Fruit fly (Drosophila melanogaster): ENCODE data around the gene CG12170.

Gene CG12170

dm6 chr3R:5600361-5601043, 36.5 kb upstream of the CG12170 start:
- TF ChIP-seq CG4328 (GFP tag; optimal IDR thresholded peaks at IDR 0.05), result peak; percentile 2
- TF ChIP-seq Tbp (GFP tag; optimal IDR thresholded peaks at IDR 0.05), result peak; percentile 82
- peak; percentile 92 for TF ChIP-seq pfk (GFP tag; optimal IDR thresholded peaks at IDR 0.05)
- TF ChIP-seq gro (GFP tag; optimal IDR thresholded peaks at IDR 0.05), result peak; percentile 49
- TF ChIP-seq sug (tag; optimal IDR thresholded peaks at IDR 0.05), result peak; percentile 70
- TF ChIP-seq CG1792 (GFP tag; optimal IDR thresholded peaks at IDR 0.05), result no peak
- TF ChIP-seq CG3838 (GFP tag; optimal IDR thresholded peaks at IDR 0.05), result no peak
- no peak for TF ChIP-seq peb (GFP tag; IDR thresholded peaks at IDR 0.05)
- peak; percentile 65 for TF ChIP-seq D (optimal IDR thresholded peaks at IDR 0.05)
- no peak for TF ChIP-seq D (GFP tag; optimal IDR thresholded peaks at IDR 0.05)
- TF ChIP-seq CG6254 (GFP tag; optimal IDR thresholded peaks at IDR 0.05), result peak; percentile 37
- TF ChIP-seq Fer1 (GFP tag; optimal IDR thresholded peaks at IDR 0.05), result peak; percentile 42
- peak; percentile 47 for TF ChIP-seq cg (GFP tag; optimal IDR thresholded peaks at IDR 0.05)
- TF ChIP-seq Med (GFP tag), result peak; percentile 84
- no peak for TF ChIP-seq CG5180 (GFP tag; optimal IDR thresholded peaks at IDR 0.05)
- TF ChIP-seq CG42726 (GFP tag; IDR thresholded peaks at IDR 0.05; ENCODE audit: partially characterized antibody), result no peak
- peak; percentile 94 for TF ChIP-seq bigmax (GFP tag; optimal IDR thresholded peaks at IDR 0.05)
- no peak for TF ChIP-seq jigr1 (GFP tag; IDR thresholded peaks at IDR 0.05)
- TF ChIP-seq B-H2 (GFP tag; optimal IDR thresholded peaks at IDR 0.05), result peak; percentile 79
- TF ChIP-seq CG12391 (tag; optimal IDR thresholded peaks at IDR 0.05), result peak; percentile 22
- no peak for TF ChIP-seq zen2 (GFP tag; IDR thresholded peaks at IDR 0.05; ENCODE audit: partially characterized antibody)
- TF ChIP-seq pzg (GFP tag; optimal IDR thresholded peaks at IDR 0.05), result no peak
- peak; percentile 15 for TF ChIP-seq BtbVII (GFP tag; optimal IDR thresholded peaks at IDR 0.05)
- no peak for TF ChIP-seq en (GFP tag; optimal IDR thresholded peaks at IDR 0.05)
- peak in 1 of 2 experiments; percentile 33 for TF ChIP-seq Eip74EF (GFP tag; optimal IDR thresholded peaks at IDR 0.05)
- TF ChIP-seq lilli (GFP tag; optimal IDR thresholded peaks at IDR 0.05), result peak; percentile 25
- TF ChIP-seq Elba2 (GFP tag; optimal IDR thresholded peaks at IDR 0.05), result no peak
- TF ChIP-seq Trl (optimal IDR thresholded peaks at IDR 0.05), result peak in 1 of 2 experiments; percentile 85
- TF ChIP-seq Trl (GFP tag; optimal IDR thresholded peaks at IDR 0.05), result peak; percentile 6
- no peak for TF ChIP-seq CG13775 (GFP tag; optimal IDR thresholded peaks at IDR 0.05)
- peak; percentile 77 for TF ChIP-seq CG13894 (tag; optimal IDR thresholded peaks at IDR 0.05)
- TF ChIP-seq CG8290 (GFP tag; optimal IDR thresholded peaks at IDR 0.05), result no peak
- peak in 1 of 2 experiments; percentile 75 for TF ChIP-seq CG8290 (tag; optimal IDR thresholded peaks at IDR 0.05)
- TF ChIP-seq scrt (GFP tag; optimal IDR thresholded peaks at IDR 0.05), result peak; percentile 15
- TF ChIP-seq Nf-YB (GFP tag; optimal IDR thresholded peaks at IDR 0.05), result peak; percentile 1
- TF ChIP-seq eyg (GFP tag; optimal IDR thresholded peaks at IDR 0.05), result peak; percentile 14
- peak; percentile 95 for TF ChIP-seq dm (GFP tag; optimal IDR thresholded peaks at IDR 0.05)
- peak; percentile 76 for TF ChIP-seq kni (GFP tag; optimal IDR thresholded peaks at IDR 0.05)
- TF ChIP-seq CG17912 (GFP tag; optimal IDR thresholded peaks at IDR 0.05), result peak; percentile 85
- TF ChIP-seq MTF-1 (GFP tag; optimal IDR thresholded peaks at IDR 0.05; ENCODE audit: borderline replicate concordance), result peak; percentile 21
- no peak for TF ChIP-seq Ravus (GFP tag; IDR thresholded peaks at IDR 0.05)
- no peak for TF ChIP-seq Doc2 (GFP tag; IDR thresholded peaks at IDR 0.05)
- TF ChIP-seq odd (GFP tag; optimal IDR thresholded peaks at IDR 0.05), result peak; percentile 21
- no peak for TF ChIP-seq Ets97D (GFP tag; optimal IDR thresholded peaks at IDR 0.05)
- no peak for TF ChIP-seq CG32767 (GFP tag; IDR thresholded peaks at IDR 0.05)
- peak; percentile 78 for TF ChIP-seq nerfin-1 (tag; optimal IDR thresholded peaks at IDR 0.05)
- TF ChIP-seq lbe (GFP tag; optimal IDR thresholded peaks at IDR 0.05), result peak; percentile 64
- no peak for TF ChIP-seq yki (optimal IDR thresholded peaks at IDR 0.05)
- TF ChIP-seq ro (GFP tag; IDR thresholded peaks at IDR 0.05), result no peak
- peak; percentile 55 for TF ChIP-seq CG8924 (tag; optimal IDR thresholded peaks at IDR 0.05)
